Worm (Caenorhabditis elegans) whole organism, late embryonic: ENCODE data around the gene F52E1.14.

Experiments used
- F13H6.1 ChIP-seq: sonication (generic microtip); optimal IDR thresholded peaks from 2 replicates; lab custom pipeline; 2016; ENCODE audit warnings: missing genetic modification characterization, missing compliant biosample characterization
- ceh-22 ChIP-seq: sonication (generic microtip); optimal IDR thresholded peaks from 2 replicates; lab custom pipeline; 2017; ENCODE audit warnings: missing biosample characterization, missing genetic modification characterization
- ceh-34 ChIP-seq: sonication (generic microtip); optimal IDR thresholded peaks from 2 replicates; lab custom pipeline; 2016; ENCODE audit warnings: mild to moderate bottlenecking, missing genetic modification characterization, missing compliant biosample characterization
- dmd-4 ChIP-seq: sonication (generic microtip); optimal IDR thresholded peaks from 2 replicates; lab custom pipeline; 2016; ENCODE audit warnings: borderline replicate concordance, missing genetic modification characterization, missing compliant biosample characterization
- elt-4 ChIP-seq: sonication (generic microtip); optimal IDR thresholded peaks from 2 replicates; lab custom pipeline; 2016; ENCODE audit warnings: missing genetic modification characterization, missing compliant biosample characterization
- fkh-10 ChIP-seq: fragments of 150-350 bp; optimal IDR thresholded peaks from 2 replicates; lab custom pipeline; 2014; ENCODE audit warnings: missing biosample characterization, missing genetic modification reagents, missing genetic modification characterization
- syd-9 ChIP-seq: sonication (generic microtip); optimal IDR thresholded peaks from 2 replicates; lab custom pipeline; 2016; ENCODE audit warnings: mild to moderate bottlenecking, missing genetic modification characterization, moderate library complexity, missing compliant biosample characterization
- unc-3 ChIP-seq, 2 experiments: fragments of 200-800 bp in 1 of 2; sonication (Bioruptor generic) in 1 of 2; sonication (generic microtip) in 1 of 2; conservative IDR thresholded peaks in 1 of 2; optimal IDR thresholded peaks in 1 of 2; 2 replicates each; pipeline versions ENCODE4 v1.3.6 to Lab custom; 2016 to 2022; ENCODE audit warnings: missing compliant biosample characterization in 2 of 2, missing genetic modification characterization in 2 of 2, missing genetic modification reagents in 1 of 2

- TF ChIP-seq fkh-10 (no peak), dmd-4 (no peak), F13H6.1 (tag; lab: Kevin White, UChicago) (no peak), ceh-22 (no peak), unc-3 (GFP tag; conservative IDR thresholded peaks at IDR 0.05; lab: Robert Waterston, UW) (no peak), unc-3 (tag; optimal IDR thresholded peaks at IDR 0.05; lab: Kevin White, UChicago) (no peak), elt-4 (tag; lab: Kevin White, UChicago) (no peak), ceh-34 (tag; lab: Kevin White, UChicago) (no peak), syd-9 (tag; lab: Kevin White, UChicago) (no peak)
These were observed 20.2 kb downstream of the F52E1.14 start for ce11 chrV:8403916-8404315.
